Fruit fly (Drosophila melanogaster): ENCODE results near the gene Tmf.

The Tmf gene

DNA sequence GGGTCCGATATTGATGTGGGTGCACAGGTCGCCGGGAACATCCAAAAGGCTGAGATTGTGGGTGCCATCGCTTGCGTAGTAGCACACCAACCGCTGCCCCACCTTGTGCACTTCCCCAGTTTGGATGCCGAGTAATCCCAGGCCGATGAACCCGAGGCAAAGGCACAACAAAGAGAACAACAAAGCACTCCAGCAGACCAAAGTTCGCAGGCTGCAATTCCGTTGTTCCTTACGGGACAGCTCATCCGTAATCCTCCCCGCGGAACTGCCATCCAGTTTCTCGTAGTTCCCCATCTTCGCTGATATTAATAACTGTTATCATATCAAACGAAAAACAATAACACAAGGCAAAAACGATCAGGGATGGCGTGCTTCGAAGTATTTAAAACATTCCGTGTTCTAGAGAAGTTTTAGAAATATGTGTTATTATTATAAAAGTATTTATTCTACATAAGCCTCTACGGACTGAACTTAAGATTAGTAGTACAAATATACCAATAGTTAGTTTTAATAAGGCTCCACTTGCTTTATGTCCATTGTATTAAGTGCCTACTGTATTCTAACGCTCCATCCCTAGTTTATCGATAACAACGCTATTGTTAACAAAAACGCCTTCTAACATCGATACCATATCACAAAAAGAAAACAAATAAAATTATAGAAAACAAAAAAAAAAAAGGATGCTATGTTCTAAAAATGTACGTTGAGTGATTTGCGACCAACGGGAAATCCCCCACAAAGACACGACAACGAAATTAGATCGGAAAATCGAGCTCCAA, 5.2 kb downstream of the Tmf start, which contains the start of the genes Cht11 and CG4558 (continued):
- TF ChIP-seq esg (GFP tag; conservative IDR thresholded peaks at IDR 0.05) (peak; percentile 77), slbo (GFP tag; IDR thresholded peaks at IDR 0.05) (peak; percentile 91), CG31365 (tag; optimal IDR thresholded peaks at IDR 0.05) (peak; percentile 4), ara (GFP tag; IDR thresholded peaks at IDR 0.05) (peak; percentile 72), aop (GFP tag; IDR thresholded peaks at IDR 0.05) (no peak), tap (tag; optimal IDR thresholded peaks at IDR 0.05) (peak; percentile 66), chm (GFP tag; IDR thresholded peaks at IDR 0.05) (peak; percentile 50; the same call in 1 of the 2 replicates), abd-A (tag; optimal IDR thresholded peaks at IDR 0.05) (peak; percentile 49), run (tag; optimal IDR thresholded peaks at IDR 0.05) (peak; percentile 10), CG7963 (GFP tag; IDR thresholded peaks at IDR 0.05; ENCODE audit: partially characterized antibody) (no peak), CG32532 (GFP tag; IDR thresholded peaks at IDR 0.05) (peak; percentile 86), CG15073 (GFP tag; optimal IDR thresholded peaks at IDR 0.05) (no peak), crc (GFP tag; optimal IDR thresholded peaks at IDR 0.05) (peak; percentile 8), gro (GFP tag; optimal IDR thresholded peaks at IDR 0.05) (peak; percentile 49), ato (GFP tag; IDR thresholded peaks at IDR 0.05; ENCODE audit: partially characterized antibody) (no peak), tll (GFP tag; optimal IDR thresholded peaks at IDR 0.05) (no peak), CG6175 (GFP tag; IDR thresholded peaks at IDR 0.05) (peak; percentile 47; the same call in 1 of the 3 replicates), h (optimal IDR thresholded peaks at IDR 0.05) (no peak), Vsx1 (GFP tag; optimal IDR thresholded peaks at IDR 0.05) (peak; percentile 41), Side (GFP tag; optimal IDR thresholded peaks at IDR 0.05) (peak; percentile 16), CG12942 (GFP tag; optimal IDR thresholded peaks at IDR 0.05) (peak; percentile 72), CG32767 (GFP tag; IDR thresholded peaks at IDR 0.05) (peak; percentile 58; the same call in 1 of the 2 replicates), Dref (GFP tag; IDR thresholded peaks at IDR 0.05) (peak; percentile 74), crp (GFP tag; optimal IDR thresholded peaks at IDR 0.05) (peak in 1 of 2 experiments; percentile 21), Med (GFP tag) (peak; percentile 94), Six4 (GFP tag; optimal IDR thresholded peaks at IDR 0.05) (peak; percentile 67), ci (GFP tag; IDR thresholded peaks at IDR 0.05) (peak; percentile 83), CG12299 (tag; optimal IDR thresholded peaks at IDR 0.05) (peak; percentile 73), vvl (GFP tag; IDR thresholded peaks at IDR 0.05) (peak; percentile 88), pita (GFP tag; optimal IDR thresholded peaks at IDR 0.05) (no peak), CG8924 (tag; optimal IDR thresholded peaks at IDR 0.05) (peak; percentile 91), jing (GFP tag; optimal IDR thresholded peaks at IDR 0.05) (peak; percentile 30), MTF-1 (GFP tag; optimal IDR thresholded peaks at IDR 0.05; ENCODE audit: borderline replicate concordance) (no peak), BtbVII (GFP tag; optimal IDR thresholded peaks at IDR 0.05) (peak; percentile 71), CoRest (tag; optimal IDR thresholded peaks at IDR 0.05) (peak; percentile 90), ken (GFP tag; IDR thresholded peaks at IDR 0.05) (peak; percentile 78), CG6654 (GFP tag; optimal IDR thresholded peaks at IDR 0.05) (peak; percentile 31), D (optimal IDR thresholded peaks at IDR 0.05) (no peak), D (GFP tag; optimal IDR thresholded peaks at IDR 0.05) (peak; percentile 81), CG10565 (GFP tag; optimal IDR thresholded peaks at IDR 0.05) (no peak), ttk (GFP tag; IDR thresholded peaks at IDR 0.05) (peak; percentile 67; the same call in 1 of the 2 replicates), CG14710 (tag; optimal IDR thresholded peaks at IDR 0.05) (peak; percentile 80), row (GFP tag; IDR thresholded peaks at IDR 0.05) (peak; percentile 96), CG1832 (GFP tag; optimal IDR thresholded peaks at IDR 0.05) (no peak), pzg (GFP tag; optimal IDR thresholded peaks at IDR 0.05) (peak; percentile 48), CG2129 (GFP tag; IDR thresholded peaks at IDR 0.05; ENCODE audit: partially characterized antibody) (no peak), CG1647 (GFP tag; optimal IDR thresholded peaks at IDR 0.05) (peak; percentile 37), CG17568 (GFP tag; optimal IDR thresholded peaks at IDR 0.05) (no peak), Dip2 (GFP tag; IDR thresholded peaks at IDR 0.05) (no peak)

Data from whole organism, embryonic.